Fruit fly (Drosophila melanogaster): ENCODE results near the gene tko.

DNA sequence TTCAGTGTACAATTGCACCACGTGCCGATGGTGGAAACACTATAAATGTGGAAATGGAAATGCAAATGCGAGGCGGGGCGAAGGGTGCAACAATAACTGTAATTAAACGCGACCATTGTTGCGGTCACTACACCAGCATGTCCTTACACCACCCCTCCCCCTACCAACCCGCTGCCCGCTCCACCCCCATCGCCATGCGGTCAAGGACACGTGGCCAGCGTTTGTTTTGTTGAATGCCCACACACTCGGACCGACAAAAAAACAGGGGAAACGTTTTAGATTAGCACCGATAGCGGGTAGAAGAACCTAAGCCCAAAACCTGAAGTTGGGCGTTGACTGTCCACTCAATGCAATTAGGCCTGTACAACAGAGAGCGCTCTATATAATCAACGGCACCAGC, 49.3 kb downstream of the tko start:
- TF ChIP-seq psq (optimal IDR thresholded peaks at IDR 0.05) (no peak), insv (optimal IDR thresholded peaks at IDR 0.05) (no peak), h (optimal IDR thresholded peaks at IDR 0.05) (no peak)

Data from Kc167 (cell line).